Worm (Caenorhabditis elegans) whole organism, L3 larva: ENCODE measurements around the gene scl-12.
A peak's percentile ranks its signal among the peaks of the same experiment; 100 is the strongest.

ENCODE experiments used
- ZK546.5 ChIP-seq: sonication (generic microtip); optimal IDR thresholded peaks from 2 replicates; lab custom pipeline; 2017; ENCODE audit warnings: missing biosample characterization, missing genetic modification characterization
- ama-1 ChIP-seq: fragments of 150-350 bp; optimal IDR thresholded peaks from 2 replicates; lab custom pipeline; 2018
- ceh-16 ChIP-seq: sonication (generic microtip); optimal IDR thresholded peaks from 2 replicates; lab custom pipeline; 2017; ENCODE audit warnings: missing biosample characterization, missing genetic modification characterization
- ceh-28 ChIP-seq: fragments of 150-350 bp; optimal IDR thresholded peaks from 2 replicates; lab custom pipeline; 2014; ENCODE audit warnings: missing biosample characterization, missing genetic modification reagents, missing genetic modification characterization
- ceh-9 ChIP-seq: sonication (generic microtip); optimal IDR thresholded peaks from 2 replicates; lab custom pipeline; 2018; ENCODE audit warnings: missing biosample characterization, missing genetic modification characterization
- egl-27 ChIP-seq: sonication (generic microtip); optimal IDR thresholded peaks from 4 replicates; lab custom pipeline; 2017; ENCODE audit warnings: missing biosample characterization, missing genetic modification reagents, missing genetic modification characterization
- egl-5 ChIP-seq: fragments of 150-350 bp; optimal IDR thresholded peaks from 2 replicates; lab custom pipeline; 2017; ENCODE audit warnings: missing biosample characterization, missing genetic modification reagents, missing genetic modification characterization, inconsistent platforms
- elt-1 ChIP-seq: fragments of 150-350 bp; optimal IDR thresholded peaks from 2 replicates; lab custom pipeline; 2014; ENCODE audit warnings: missing biosample characterization, missing genetic modification characterization
- elt-2 ChIP-seq: sonication (generic microtip); optimal IDR thresholded peaks from 2 replicates; lab custom pipeline; 2016; ENCODE audit warnings: missing genetic modification reagents, mild to moderate bottlenecking, missing genetic modification characterization, missing compliant biosample characterization
- elt-3 ChIP-seq, 3 experiments: fragments of 150-350 bp in 1 of 3; sonication (generic microtip) in 2 of 3; optimal IDR thresholded peaks; 2 replicates in 2 of 3; 4 replicates in 1 of 3; lab custom pipeline; 2014 to 2017; ENCODE audit warnings: missing biosample characterization in 3 of 3, missing genetic modification characterization in 3 of 3
- eor-1 ChIP-seq, 2 experiments: fragments of 150-350 bp; optimal IDR thresholded peaks; 2 replicates each; lab custom pipeline; 2014 to 2018; ENCODE audit warnings: missing biosample characterization in 2 of 2, missing genetic modification characterization in 2 of 2
- fkh-10 ChIP-seq: sonication (generic microtip); optimal IDR thresholded peaks from 2 replicates; lab custom pipeline; 2017; ENCODE audit warnings: missing biosample characterization, missing genetic modification reagents, missing genetic modification characterization
- fkh-2 ChIP-seq: fragments of 150-350 bp; optimal IDR thresholded peaks from 2 replicates; lab custom pipeline; 2014; ENCODE audit warnings: missing biosample characterization, missing genetic modification reagents, missing genetic modification characterization
- fos-1 ChIP-seq: fragments of 150-350 bp; optimal IDR thresholded peaks from 2 replicates; lab custom pipeline; 2014; ENCODE audit warnings: missing biosample characterization, missing genetic modification characterization
- hmg-11 ChIP-seq: sonication (generic microtip); optimal IDR thresholded peaks from 2 replicates; lab custom pipeline; 2016; ENCODE audit warnings: missing genetic modification characterization, missing compliant biosample characterization
- lin-15B ChIP-seq: fragments of 150-350 bp; optimal IDR thresholded peaks from 2 replicates; lab custom pipeline; 2014; ENCODE audit warnings: missing biosample characterization, missing genetic modification characterization
- lin-39 ChIP-seq: fragments of 150-350 bp; optimal IDR thresholded peaks from 2 replicates; lab custom pipeline; 2018; ENCODE audit warnings: missing biosample characterization, missing genetic modification reagents, missing genetic modification characterization
- lsy-12 ChIP-seq: sonication (generic microtip); optimal IDR thresholded peaks from 2 replicates; lab custom pipeline; 2016; ENCODE audit warnings: mild to moderate bottlenecking, missing genetic modification characterization, missing compliant biosample characterization
- mdl-1 ChIP-seq: fragments of 150-350 bp; optimal IDR thresholded peaks from 2 replicates; lab custom pipeline; 2014; ENCODE audit warnings: missing biosample characterization, missing genetic modification characterization
- nfya-1 ChIP-seq: sonication (generic microtip); optimal IDR thresholded peaks from 2 replicates; lab custom pipeline; 2017; ENCODE audit warnings: missing genetic modification characterization, mild to moderate bottlenecking, missing compliant biosample characterization, antibody characterized with exemption, moderate library complexity; ENCODE audit not compliant: insufficient read depth
- nhr-237 ChIP-seq: fragments of 150-350 bp; optimal IDR thresholded peaks from 2 replicates; lab custom pipeline; 2014; ENCODE audit warnings: missing biosample characterization, missing genetic modification characterization
- nhr-25 ChIP-seq: sonication (generic microtip); optimal IDR thresholded peaks from 2 replicates; lab custom pipeline; 2017; ENCODE audit warnings: missing biosample characterization, missing genetic modification characterization
- nhr-76 ChIP-seq: fragments of 150-350 bp; sonication (generic microtip); optimal IDR thresholded peaks from 5 replicates; lab custom pipeline; 2014; ENCODE audit warnings: missing biosample characterization, missing genetic modification characterization
- pha-4 ChIP-seq: fragments of 150-350 bp; optimal IDR thresholded peaks from 2 replicates; lab custom pipeline; 2014; ENCODE audit warnings: missing biosample characterization, missing genetic modification reagents, missing genetic modification characterization
- pqm-1 ChIP-seq: fragments of 150-350 bp; optimal IDR thresholded peaks from 2 replicates; lab custom pipeline; 2017; ENCODE audit warnings: missing biosample characterization, missing genetic modification characterization, inconsistent platforms
- sea-2 ChIP-seq: fragments of 150-350 bp; sonication (generic microtip); optimal IDR thresholded peaks from 4 replicates; lab custom pipeline; 2014; ENCODE audit warnings: missing biosample characterization, missing genetic modification reagents, missing genetic modification characterization
- skn-1 ChIP-seq: fragments of 150-350 bp; optimal IDR thresholded peaks from 2 replicates; lab custom pipeline; 2014; ENCODE audit warnings: missing biosample characterization, missing genetic modification characterization
- snpc-4 ChIP-seq: fragments of 150-350 bp; optimal IDR thresholded peaks from 2 replicates; lab custom pipeline; 2014; ENCODE audit warnings: missing biosample characterization, missing genetic modification characterization
- tbx-2 ChIP-seq: sonication (generic microtip); optimal IDR thresholded peaks from 2 replicates; lab custom pipeline; 2016; ENCODE audit warnings: mild to moderate bottlenecking, missing genetic modification characterization, missing compliant biosample characterization
- unc-39 ChIP-seq: sonication (generic microtip); optimal IDR thresholded peaks from 4 replicates; lab custom pipeline; 2017; ENCODE audit warnings: missing biosample characterization, missing genetic modification characterization
- unc-62 ChIP-seq: fragments of 150-350 bp; sonication (generic microtip); optimal IDR thresholded peaks from 4 replicates; lab custom pipeline; 2014; ENCODE audit warnings: missing biosample characterization, missing genetic modification reagents, missing genetic modification characterization
- zag-1 ChIP-seq: fragments of 150-350 bp; optimal IDR thresholded peaks from 2 replicates; lab custom pipeline; 2014; ENCODE audit warnings: missing biosample characterization, missing genetic modification characterization
- ztf-4 ChIP-seq: fragments of 150-350 bp; optimal IDR thresholded peaks from 2 replicates; lab custom pipeline; 2014; ENCODE audit warnings: missing biosample characterization, missing genetic modification characterization

Gene scl-12

DNA sequence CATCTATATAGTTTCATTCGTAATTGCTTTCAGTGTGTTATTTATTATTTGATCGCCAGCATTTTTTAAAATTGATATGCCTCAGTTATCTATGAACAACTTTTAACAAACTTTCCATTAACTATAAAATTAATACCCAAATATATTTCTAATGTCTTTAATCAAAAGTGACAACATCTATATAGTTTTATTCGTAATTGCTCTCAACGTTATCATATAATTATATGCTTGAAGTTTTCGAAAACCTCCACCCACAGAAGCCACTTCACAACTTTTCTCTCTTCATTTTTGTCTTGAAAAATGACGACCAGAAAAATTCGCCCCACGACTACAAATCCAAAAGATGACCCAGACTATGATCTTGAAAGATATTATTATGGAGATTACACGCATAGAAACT lies 4.1 kb upstream of the scl-12 start, which contains the start of gene srw-6:
srw-6 (plus strand) TSS at position 301 of the 400 bp plus-strand sequence.
- TF ChIP-seq fos-1 (tag; lab: Kevin White, UChicago), result no peak
- TF ChIP-seq tbx-2 (tag; lab: Kevin White, UChicago), result no peak
- no peak for TF ChIP-seq ceh-28 (tag; lab: Kevin White, UChicago)
- no peak for TF ChIP-seq zag-1 (tag; lab: Kevin White, UChicago)
- TF ChIP-seq elt-1 (tag; lab: Kevin White, UChicago), result no peak
- no peak for TF ChIP-seq egl-5 (tag; lab: Kevin White, UChicago)
- no peak for TF ChIP-seq eor-1 (tag; optimal IDR thresholded peaks at IDR 0.05; lab: Kevin White, UChicago)
- TF ChIP-seq elt-2 (tag; lab: Kevin White, UChicago), result no peak
- no peak for TF ChIP-seq hmg-11
- TF ChIP-seq pha-4, result no peak
- TF ChIP-seq egl-27, result no peak
- TF ChIP-seq ceh-16, result no peak
- TF ChIP-seq mdl-1, result no peak
- no peak for TF ChIP-seq lin-15B (tag; lab: Kevin White, UChicago)
- no peak for TF ChIP-seq skn-1 (tag; lab: Kevin White, UChicago)
- no peak for TF ChIP-seq snpc-4 (tag; lab: Kevin White, UChicago)
- no peak for TF ChIP-seq lsy-12 (tag; lab: Kevin White, UChicago)
- TF ChIP-seq sea-2 (GFP tag; lab: Kevin White, UChicago), result no peak
- no peak for TF ChIP-seq pqm-1
- no peak for TF ChIP-seq fkh-10 (GFP tag; lab: Kevin White, UChicago)

DNA sequence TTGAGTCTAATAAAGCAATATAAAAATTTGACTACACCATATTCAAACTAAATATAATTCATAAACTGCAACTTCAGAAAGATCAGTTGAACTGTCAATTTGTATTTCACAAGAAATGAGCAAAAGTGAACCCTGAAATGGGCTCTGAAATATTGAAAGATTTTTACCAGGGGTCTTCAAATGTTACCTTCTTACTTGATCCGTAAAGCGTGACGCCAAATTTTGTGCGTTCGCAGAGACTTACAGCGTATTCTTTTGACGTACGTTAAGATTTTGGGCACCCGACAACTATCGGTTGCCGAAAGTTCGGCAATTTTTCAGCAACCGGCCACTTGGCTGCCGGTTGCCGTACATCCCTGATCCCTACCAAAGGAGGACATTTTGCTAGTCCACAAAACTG lies 2.4 kb upstream of the scl-12 start:
- no peak for TF ChIP-seq lsy-12 (tag; lab: Kevin White, UChicago)
- no peak for TF ChIP-seq ztf-4 (tag; lab: Kevin White, UChicago)
- TF ChIP-seq nhr-237 (tag; lab: Kevin White, UChicago), result no peak
- TF ChIP-seq ceh-28 (tag; lab: Kevin White, UChicago), result no peak
- no peak for TF ChIP-seq ama-1 (lab: Kevin White, UChicago)
- TF ChIP-seq nhr-25 (tag; lab: Kevin White, UChicago), result no peak
- no peak for TF ChIP-seq elt-3 (tag; optimal IDR thresholded peaks at IDR 0.05; lab: Kevin White, UChicago)
- no peak for TF ChIP-seq sea-2 (GFP tag; lab: Kevin White, UChicago)
- no peak for TF ChIP-seq fkh-2 (tag; lab: Kevin White, UChicago)
- TF ChIP-seq ceh-16, result no peak
- no peak for TF ChIP-seq unc-39 (tag; lab: Kevin White, UChicago)
- no peak for TF ChIP-seq nhr-76 (tag; lab: Kevin White, UChicago)
- no peak for TF ChIP-seq lin-15B (tag; lab: Kevin White, UChicago)

DNA sequence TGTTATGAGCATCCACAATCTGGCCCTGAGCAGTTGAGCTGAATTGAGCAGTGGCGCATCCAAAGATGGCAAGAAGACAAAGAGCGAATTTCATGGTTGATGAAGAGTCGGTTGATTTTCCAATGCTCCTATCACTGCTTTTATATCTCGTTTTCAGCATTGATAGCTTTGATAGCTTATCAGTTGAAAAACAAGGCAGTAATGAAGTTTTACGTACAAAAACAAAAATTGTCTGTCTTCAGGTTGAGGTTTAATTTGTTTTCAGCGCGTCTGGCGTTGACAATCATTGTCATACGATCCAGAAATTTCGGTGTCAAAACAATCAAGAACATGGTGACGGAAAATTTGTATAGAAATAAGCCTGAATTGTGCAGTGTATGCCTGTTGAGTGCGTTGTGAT lies 850 bp upstream of the scl-12 start, which contains the start of gene scl-13:
scl-13 (minus strand) TSS at position 101 of the 400 bp plus-strand sequence.
- TF ChIP-seq lin-39 (tag; lab: Kevin White, UChicago) (no peak), ceh-9 (tag; lab: Kevin White, UChicago) (no peak), unc-62 (GFP tag; lab: Kevin White, UChicago) (no peak), ZK546.5 (tag; lab: Kevin White, UChicago) (no peak)

DNA sequence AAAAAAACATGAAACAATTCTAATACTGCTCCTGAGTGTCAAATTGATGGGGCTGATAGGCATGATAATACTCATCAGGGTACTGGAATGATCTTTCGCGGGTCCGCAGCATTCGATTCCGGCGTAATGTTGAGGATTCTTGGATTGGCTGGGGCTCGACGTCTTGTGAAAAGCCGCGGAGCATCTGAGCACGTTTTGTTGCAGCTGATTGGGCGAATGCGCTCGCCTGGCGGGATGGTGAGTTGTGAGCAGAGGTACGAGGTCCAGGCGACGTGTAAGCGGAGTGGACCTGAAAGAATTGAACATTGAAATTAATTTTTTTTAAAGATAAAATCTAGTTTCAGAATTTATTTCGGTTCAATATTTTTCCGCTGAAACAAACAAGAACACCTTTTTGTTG lies 1.6 kb downstream of the scl-12 start:
- TF ChIP-seq ztf-4 (tag; lab: Kevin White, UChicago), result no peak
- TF ChIP-seq, all 47 proteins: peak for 0

DNA sequence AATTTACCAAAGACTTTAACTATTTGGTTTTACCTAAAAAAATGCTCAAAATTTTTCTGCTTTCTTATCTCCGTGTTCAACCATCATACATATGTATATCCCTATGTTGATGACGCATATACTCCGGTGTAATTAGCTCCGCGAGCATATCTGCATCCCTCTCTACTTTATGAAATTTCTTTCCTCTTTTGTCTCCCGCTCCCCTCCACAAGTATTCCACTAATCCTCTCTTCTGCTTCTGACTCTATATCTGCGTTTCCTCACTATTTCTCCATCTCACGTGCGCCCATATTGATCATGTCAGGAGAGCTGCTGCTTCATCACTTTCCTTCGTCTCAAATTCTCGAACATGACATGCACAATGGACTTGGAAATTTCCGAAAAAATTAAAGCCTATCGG lies 2.5 kb downstream of the scl-12 start, which contains the start of gene H10D18.1:
H10D18.1 (plus strand) TSS at position 277 of the 400 bp plus-strand sequence.
- TF ChIP-seq nhr-25 (tag; lab: Kevin White, UChicago) (no peak), nfya-1 (tag; lab: Kevin White, UChicago) (peak; percentile 33), ZK546.5 (tag; lab: Kevin White, UChicago) (no peak), nhr-237 (tag; lab: Kevin White, UChicago) (no peak), unc-39 (tag; lab: Kevin White, UChicago) (no peak), fos-1 (tag; lab: Kevin White, UChicago) (no peak), elt-3 (tag; optimal IDR thresholded peaks at IDR 0.05; lab: Kevin White, UChicago) (no peak)
